Worm (Caenorhabditis elegans) whole organism, early embryonic: ENCODE measurements around the gene clec-205.

Experiments
- B0310.2 ChIP-seq: sonication (generic microtip); optimal IDR thresholded peaks from 2 replicates; lab custom pipeline; 2016; ENCODE audit warnings: mild to moderate bottlenecking, missing genetic modification characterization, missing compliant biosample characterization
- F13C5.2 ChIP-seq: sonication (generic microtip); optimal IDR thresholded peaks from 2 replicates; lab custom pipeline; 2017; ENCODE audit warnings: mild to moderate bottlenecking, missing genetic modification characterization, inconsistent platforms, missing compliant biosample characterization
- aly-1 ChIP-seq: sonication (generic microtip); optimal IDR thresholded peaks from 2 replicates; lab custom pipeline; 2016; ENCODE audit warnings: missing genetic modification characterization, missing compliant biosample characterization
- ama-1 ChIP-seq: fragments of 150-350 bp; optimal IDR thresholded peaks from 2 replicates; lab custom pipeline; 2014
- ceh-13 ChIP-seq: fragments of 200-800 bp; sonication (Bioruptor generic); optimal IDR thresholded peaks from 2 replicates; lab custom pipeline; 2018; ENCODE audit warnings: mild to moderate bottlenecking, missing genetic modification characterization, missing compliant biosample characterization
- ceh-36 ChIP-seq: sonication (generic microtip); optimal IDR thresholded peaks from 2 replicates; lab custom pipeline; 2016; ENCODE audit warnings: missing genetic modification characterization, inconsistent platforms, missing compliant biosample characterization
- ets-7 ChIP-seq: sonication (generic microtip); optimal IDR thresholded peaks from 2 replicates; lab custom pipeline; 2016; ENCODE audit warnings: missing genotype, missing genetic modification characterization, missing compliant biosample characterization
- flt-1 ChIP-seq: fragments of 200-800 bp; sonication (Bioruptor generic); IDR thresholded peaks from 2 replicates; pipeline ENCODE4 v1.3.6; 2022; ENCODE audit warnings: missing genetic modification characterization, missing compliant biosample characterization
- hmbx-1 ChIP-seq: sonication (generic microtip); optimal IDR thresholded peaks from 2 replicates; lab custom pipeline; 2016; ENCODE audit warnings: mild to moderate bottlenecking, missing genetic modification characterization, missing compliant biosample characterization
- hmg-4 ChIP-seq: fragments of 200-800 bp; sonication (Bioruptor generic); optimal IDR thresholded peaks from 2 replicates; lab custom pipeline; 2018; ENCODE audit warnings: mild to moderate bottlenecking, missing genetic modification characterization, missing compliant biosample characterization
- hnd-1 ChIP-seq: sonication (generic microtip); optimal IDR thresholded peaks from 2 replicates; lab custom pipeline; 2016; ENCODE audit warnings: missing genetic modification characterization, missing compliant biosample characterization
- pes-1 ChIP-seq: fragments of 200-800 bp; sonication (Bioruptor generic); IDR thresholded peaks from 2 replicates; pipeline ENCODE4 v1.3.6; 2022; ENCODE audit warnings: missing genetic modification reagents, missing genetic modification characterization, missing compliant biosample characterization
- scrt-1 ChIP-seq: fragments of 200-800 bp; sonication (Bioruptor generic); IDR thresholded peaks from 2 replicates; pipeline ENCODE4 v1.3.6; 2022; ENCODE audit warnings: missing genetic modification characterization, missing compliant biosample characterization
- sea-1 ChIP-seq: fragments of 200-800 bp; sonication (Bioruptor generic); conservative IDR thresholded peaks from 2 replicates; pipeline ENCODE4 v1.3.6; 2022; ENCODE audit warnings: missing genetic modification characterization, missing compliant biosample characterization
- tbx-11 ChIP-seq: fragments of 200-800 bp; sonication (Bioruptor generic); IDR thresholded peaks from 2 replicates; pipeline ENCODE4 v1.3.6; 2022; ENCODE audit warnings: missing genetic modification characterization, missing compliant biosample characterization
- tbx-37 ChIP-seq: fragments of 200-800 bp; sonication (Bioruptor generic); conservative IDR thresholded peaks from 2 replicates; pipeline ENCODE4 v1.3.6; 2022; ENCODE audit warnings: missing genetic modification reagents, missing genetic modification characterization, missing compliant biosample characterization
- tra-4 ChIP-seq: sonication (generic microtip); optimal IDR thresholded peaks from 2 replicates; lab custom pipeline; 2017; ENCODE audit warnings: missing genetic modification characterization, missing compliant biosample characterization

The clec-205 gene

DNA sequence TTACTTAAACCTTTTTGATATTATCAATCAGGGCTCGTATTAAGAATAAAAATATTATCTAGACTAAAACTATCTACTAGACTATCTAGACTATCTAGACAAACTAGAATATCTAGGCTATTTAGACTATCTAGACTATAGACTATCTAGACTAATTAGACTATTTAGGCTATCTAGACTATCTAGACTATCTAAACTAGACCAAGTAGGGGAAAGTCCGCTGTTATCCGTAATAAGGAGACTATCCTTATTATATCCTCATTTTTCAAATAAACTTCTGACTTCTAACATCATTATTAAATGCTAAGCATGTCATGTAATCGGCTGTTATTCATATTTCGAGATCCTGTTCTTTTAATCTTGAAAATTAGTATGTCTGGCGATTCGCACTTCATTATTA lies 38.7 kb upstream of the clec-205 start, which contains the start of gene srw-101:
srw-101 (plus strand) TSS at position 301 of the 400 bp plus-strand sequence.
- TF ChIP-seq pes-1 (GFP tag; lab: Robert Waterston, UW) (no peak), flt-1 (GFP tag; lab: Robert Waterston, UW) (no peak), scrt-1 (GFP tag; lab: Robert Waterston, UW) (no peak), tra-4 (tag; lab: Kevin White, UChicago) (no peak), hmg-4 (GFP tag; lab: Kevin White, UChicago) (no peak), ets-7 (no peak), hnd-1 (no peak), sea-1 (GFP tag; lab: Robert Waterston, UW) (no peak), F13C5.2 (no peak), tbx-37 (GFP tag; lab: Robert Waterston, UW) (no peak)

DNA sequence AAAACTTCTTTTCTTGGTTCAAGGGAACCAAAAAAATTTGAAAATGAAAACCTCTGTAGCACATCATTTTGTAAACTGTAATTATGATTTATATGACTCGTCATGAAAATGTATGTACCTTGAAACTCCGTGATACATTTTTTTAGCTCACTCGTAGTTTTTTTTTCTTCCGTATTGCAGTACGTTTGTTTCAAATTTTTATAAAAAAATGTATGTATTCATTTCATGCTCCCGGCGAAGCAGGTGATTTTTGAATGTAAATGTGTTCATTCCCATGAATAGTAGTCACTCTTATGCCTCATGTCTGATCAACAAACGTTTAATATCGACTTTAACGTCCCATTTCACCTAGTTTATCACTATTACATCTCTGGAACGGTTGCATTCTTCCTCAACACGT lies 35.3 kb upstream of the clec-205 start, which contains the start of gene sri-27:
sri-27 (plus strand) TSS at position 301 of the 400 bp plus-strand sequence.
- TF ChIP-seq B0310.2 (tag; lab: Kevin White, UChicago) (no peak), hnd-1 (no peak), tra-4 (tag; lab: Kevin White, UChicago) (no peak), F13C5.2 (no peak), sea-1 (GFP tag; lab: Robert Waterston, UW) (no peak), ets-7 (no peak), pes-1 (GFP tag; lab: Robert Waterston, UW) (no peak), hmg-4 (GFP tag; lab: Kevin White, UChicago) (no peak), ceh-13 (GFP tag; lab: Kevin White, UChicago) (no peak), hmbx-1 (tag; lab: Kevin White, UChicago) (no peak), tbx-37 (GFP tag; lab: Robert Waterston, UW) (no peak), ama-1 (lab: Kevin White, UChicago) (no peak), flt-1 (GFP tag; lab: Robert Waterston, UW) (no peak), aly-1 (tag; lab: Kevin White, UChicago) (no peak), scrt-1 (GFP tag; lab: Robert Waterston, UW) (no peak), ceh-36 (no peak), tbx-11 (GFP tag; lab: Robert Waterston, UW) (no peak)

DNA sequence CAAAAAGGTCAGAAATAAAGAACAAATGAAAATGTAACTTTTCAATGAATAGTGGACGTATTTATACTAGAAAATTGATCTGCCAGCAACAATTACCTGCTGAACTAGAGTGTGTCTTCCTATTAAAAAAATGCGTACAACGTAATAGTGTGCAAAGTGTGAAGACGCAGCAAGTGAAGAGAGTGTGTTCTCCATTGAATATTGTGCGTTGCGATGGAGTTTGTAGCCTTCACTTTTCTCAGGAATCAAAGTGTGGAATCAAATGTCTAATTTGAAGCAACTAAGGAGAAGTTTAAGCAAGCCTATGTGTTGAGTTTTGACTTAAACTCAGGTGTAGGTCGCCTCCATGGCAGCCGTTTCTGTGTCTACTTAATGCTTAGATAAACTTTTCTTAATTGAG lies 28.8 kb upstream of the clec-205 start, which contains the start of gene gst-21:
gst-21 (minus strand) TSS at position 101 of the 400 bp plus-strand sequence.
- no peak for TF ChIP-seq tbx-11 (GFP tag; lab: Robert Waterston, UW)
- no peak for TF ChIP-seq ceh-13 (GFP tag; lab: Kevin White, UChicago)
- no peak for TF ChIP-seq scrt-1 (GFP tag; lab: Robert Waterston, UW)
- TF ChIP-seq pes-1 (GFP tag; lab: Robert Waterston, UW) = no peak
- TF ChIP-seq ama-1 (lab: Kevin White, UChicago) = no peak
- TF ChIP-seq flt-1 (GFP tag; lab: Robert Waterston, UW) = no peak
- TF ChIP-seq tbx-37 (GFP tag; lab: Robert Waterston, UW) = no peak
- TF ChIP-seq ets-7 = no peak
- TF ChIP-seq B0310.2 (tag; lab: Kevin White, UChicago) = no peak

DNA sequence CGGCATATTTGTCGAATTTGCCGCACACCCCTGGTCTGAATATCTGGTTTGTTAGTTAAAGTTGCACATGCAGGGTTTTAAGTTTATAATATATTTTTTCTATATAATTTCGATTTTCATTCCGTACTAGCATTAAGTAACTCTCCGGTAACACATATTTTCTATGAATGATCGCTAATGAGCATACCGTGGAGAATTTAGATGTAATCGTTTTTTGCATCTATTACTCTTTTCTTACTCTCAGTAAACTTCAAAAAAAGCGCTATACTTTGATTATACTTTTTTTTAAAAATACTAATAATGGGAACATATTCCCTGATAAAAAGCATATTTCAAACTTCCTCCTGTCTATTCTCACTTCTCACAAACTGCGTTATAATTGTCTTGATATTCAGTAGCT lies 26.1 kb upstream of the clec-205 start, which contains the start of gene str-160:
str-160 (plus strand) TSS at position 301 of the 400 bp plus-strand sequence.
- no peak for TF ChIP-seq ceh-13 (GFP tag; lab: Kevin White, UChicago)
- no peak for TF ChIP-seq pes-1 (GFP tag; lab: Robert Waterston, UW)
- no peak for TF ChIP-seq flt-1 (GFP tag; lab: Robert Waterston, UW)
- no peak for TF ChIP-seq scrt-1 (GFP tag; lab: Robert Waterston, UW)
- TF ChIP-seq hmbx-1 (tag; lab: Kevin White, UChicago) = no peak
- no peak for TF ChIP-seq ama-1 (lab: Kevin White, UChicago)
- TF ChIP-seq ceh-36 = no peak
- no peak for TF ChIP-seq sea-1 (GFP tag; lab: Robert Waterston, UW)
- no peak for TF ChIP-seq ets-7
- TF ChIP-seq hnd-1 = no peak
- no peak for TF ChIP-seq aly-1 (tag; lab: Kevin White, UChicago)
- TF ChIP-seq B0310.2 (tag; lab: Kevin White, UChicago) = no peak
- TF ChIP-seq tbx-37 (GFP tag; lab: Robert Waterston, UW) = no peak
- no peak for TF ChIP-seq tbx-11 (GFP tag; lab: Robert Waterston, UW)
- TF ChIP-seq tra-4 (tag; lab: Kevin White, UChicago) = no peak
- no peak for TF ChIP-seq F13C5.2
- no peak for TF ChIP-seq hmg-4 (GFP tag; lab: Kevin White, UChicago)

DNA sequence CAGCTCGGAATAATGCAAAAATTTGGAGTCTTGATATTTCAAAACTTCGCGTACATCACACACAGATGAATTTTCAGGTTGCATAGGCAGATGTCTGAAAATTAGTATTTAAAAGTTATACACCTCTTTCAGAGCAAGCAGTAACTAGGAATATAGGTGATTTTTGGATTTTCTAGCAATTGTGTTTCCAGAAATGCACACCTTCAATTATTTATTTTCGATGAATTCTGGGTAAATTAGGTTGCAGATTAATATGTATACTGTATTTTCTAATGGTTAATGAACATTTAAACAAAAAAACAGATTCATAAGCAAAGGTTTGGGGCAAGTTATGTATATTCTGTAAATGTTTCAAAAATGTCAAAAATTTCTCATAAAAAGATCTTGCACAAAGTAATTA lies 19.6 kb upstream of the clec-205 start, which contains the start of gene srab-25:
srab-25 (minus strand) TSS at position 101 of the 400 bp plus-strand sequence.
- TF ChIP-seq tbx-37 (GFP tag; lab: Robert Waterston, UW) (no peak), ceh-13 (GFP tag; lab: Kevin White, UChicago) (no peak), hnd-1 (no peak), F13C5.2 (no peak), pes-1 (GFP tag; lab: Robert Waterston, UW) (no peak), B0310.2 (tag; lab: Kevin White, UChicago) (no peak), ama-1 (lab: Kevin White, UChicago) (no peak), ets-7 (no peak), flt-1 (GFP tag; lab: Robert Waterston, UW) (no peak), ceh-36 (no peak), hmbx-1 (tag; lab: Kevin White, UChicago) (no peak), sea-1 (GFP tag; lab: Robert Waterston, UW) (no peak)

DNA sequence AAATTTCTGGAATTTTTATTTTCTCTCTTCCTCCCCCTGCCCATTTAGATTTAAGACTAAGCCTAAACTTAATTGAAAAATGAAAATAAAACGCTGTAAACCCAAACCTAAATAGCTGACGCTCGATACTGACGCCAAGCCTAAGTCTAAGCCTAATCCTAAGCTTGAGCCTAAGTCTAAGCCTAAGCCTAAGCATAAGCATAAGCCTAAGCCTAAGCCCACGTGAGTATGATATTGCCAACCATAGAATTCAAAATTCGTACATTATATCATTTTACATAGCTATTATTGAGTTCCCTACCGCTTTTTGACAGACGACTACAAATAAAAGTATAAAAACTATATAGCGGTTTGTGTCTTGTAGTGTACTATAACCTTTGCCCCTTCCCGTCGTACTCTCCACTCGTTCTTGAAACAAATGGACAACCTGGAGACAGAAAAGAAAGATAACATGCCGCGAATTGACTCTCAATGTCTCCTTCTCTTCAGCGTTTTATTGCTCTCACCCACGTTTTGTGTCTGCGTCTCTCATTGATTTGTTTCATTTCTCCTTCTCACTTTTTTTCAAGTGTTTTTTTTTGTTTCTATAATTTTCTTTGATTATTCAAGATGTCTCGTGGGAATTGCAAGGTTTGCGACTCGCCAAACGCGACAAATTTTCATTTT lies 17.4 kb upstream of the clec-205 start, which contains the start of gene nhr-256:
nhr-256 (plus strand) TSS at position 567 of the 666 bp plus-strand sequence.
- TF ChIP-seq ama-1 (lab: Kevin White, UChicago) (no peak), ceh-36 (peak; percentile 38), hnd-1 (no peak), sea-1 (GFP tag; lab: Robert Waterston, UW) (no peak)

DNA sequence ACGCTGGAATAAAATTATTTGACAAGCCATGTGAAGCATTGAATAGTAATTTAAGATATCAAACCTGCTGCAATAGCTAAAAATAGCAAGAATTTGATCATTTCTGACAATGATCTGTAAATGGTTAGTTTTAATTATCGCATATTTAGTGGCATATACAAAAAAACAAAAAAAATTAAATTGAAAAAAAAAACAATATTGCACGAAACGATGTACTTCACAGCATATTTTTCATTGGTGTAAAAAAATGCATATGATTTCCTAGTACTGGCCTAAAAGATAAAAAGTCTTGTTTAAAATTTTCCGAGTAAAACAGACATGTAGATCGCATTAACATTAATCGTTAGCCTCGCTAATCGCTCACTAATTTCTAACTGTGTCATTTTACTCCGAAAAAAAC lies 11.6 kb upstream of the clec-205 start, which contains the start of gene ZK697.8:
ZK697.8 (minus strand) TSS at position 101 of the 400 bp plus-strand sequence.
- TF ChIP-seq sea-1 (GFP tag; lab: Robert Waterston, UW) = no peak
- TF ChIP-seq B0310.2 (tag; lab: Kevin White, UChicago) = no peak
- TF ChIP-seq hmbx-1 (tag; lab: Kevin White, UChicago) = no peak
- no peak for TF ChIP-seq hnd-1
- no peak for TF ChIP-seq pes-1 (GFP tag; lab: Robert Waterston, UW)
- no peak for TF ChIP-seq tra-4 (tag; lab: Kevin White, UChicago)
- no peak for TF ChIP-seq aly-1 (tag; lab: Kevin White, UChicago)
- no peak for TF ChIP-seq hmg-4 (GFP tag; lab: Kevin White, UChicago)
- no peak for TF ChIP-seq tbx-37 (GFP tag; lab: Robert Waterston, UW)
- TF ChIP-seq scrt-1 (GFP tag; lab: Robert Waterston, UW) = no peak
- no peak for TF ChIP-seq F13C5.2
- no peak for TF ChIP-seq ceh-13 (GFP tag; lab: Kevin White, UChicago)
- TF ChIP-seq flt-1 (GFP tag; lab: Robert Waterston, UW) = no peak
- TF ChIP-seq ets-7 = no peak
